Worm (Caenorhabditis elegans) whole organism, mixed stage, embryonic: Measurements from ENCODE around the gene lsy-2.

Experiments used
- blmp-1 ChIP-seq: fragments of 150-350 bp; optimal IDR thresholded peaks from 2 replicates; lab custom pipeline; 2014; ENCODE audit warnings: missing biosample characterization, missing genetic modification characterization
- ces-1 ChIP-seq: fragments of 150-350 bp; optimal IDR thresholded peaks from 2 replicates; lab custom pipeline; 2014; ENCODE audit warnings: missing biosample characterization, missing genetic modification reagents, missing genetic modification characterization
- cnd-1 ChIP-seq: fragments of 200-800 bp; sonication (Bioruptor generic); optimal IDR thresholded peaks from 2 replicates; lab custom pipeline; 2018; ENCODE audit warnings: mild to moderate bottlenecking, missing genetic modification characterization, missing compliant biosample characterization
- elt-1 ChIP-seq: sonication (generic microtip); optimal IDR thresholded peaks from 2 replicates; lab custom pipeline; 2017; ENCODE audit warnings: missing genetic modification characterization, mild to moderate bottlenecking, missing compliant biosample characterization, antibody characterized with exemption, moderate library complexity, borderline replicate concordance; ENCODE audit not compliant: insufficient read depth
- elt-3 ChIP-seq: fragments of 150-350 bp; optimal IDR thresholded peaks from 2 replicates; lab custom pipeline; 2014; ENCODE audit warnings: missing biosample characterization, missing genetic modification characterization
- ham-2 ChIP-seq: fragments of 200-800 bp; sonication (Bioruptor generic); optimal IDR thresholded peaks from 2 replicates; lab custom pipeline; 2018; ENCODE audit warnings: mild to moderate bottlenecking, missing genetic modification characterization, missing compliant biosample characterization
- lin-13 ChIP-seq: fragments of 150-350 bp; optimal IDR thresholded peaks from 2 replicates; lab custom pipeline; 2014; ENCODE audit warnings: missing biosample characterization, missing genetic modification characterization
- mls-2 ChIP-seq: sonication (generic microtip); optimal IDR thresholded peaks from 2 replicates; lab custom pipeline; 2016; ENCODE audit warnings: mild to moderate bottlenecking, missing genetic modification characterization, moderate library complexity, missing compliant biosample characterization
- nhr-76 ChIP-seq: sonication (generic microtip); optimal IDR thresholded peaks from 2 replicates; lab custom pipeline; 2017; ENCODE audit warnings: missing biosample characterization, missing genetic modification characterization
- snpc-4 ChIP-seq: fragments of 150-350 bp; optimal IDR thresholded peaks from 2 replicates; lab custom pipeline; 2014; ENCODE audit warnings: missing biosample characterization, missing genetic modification characterization
- sptf-1 ChIP-seq: sonication (generic microtip); optimal IDR thresholded peaks from 2 replicates; lab custom pipeline; 2017; ENCODE audit warnings: mild to moderate bottlenecking, missing genetic modification characterization, moderate library complexity, missing compliant biosample characterization
- tbx-8 ChIP-seq: fragments of 200-800 bp; sonication (Bioruptor generic); optimal IDR thresholded peaks from 2 replicates; lab custom pipeline; 2018; ENCODE audit warnings: mild to moderate bottlenecking, missing genetic modification characterization, moderate library complexity, missing compliant biosample characterization
- unc-120 ChIP-seq: sonication (generic microtip); optimal IDR thresholded peaks from 2 replicates; lab custom pipeline; 2017; ENCODE audit warnings: missing genetic modification characterization, missing compliant biosample characterization; ENCODE audit not compliant: poor library complexity, severe bottlenecking

ce11 chrX:2136937-2137336 lies 47.4 kb downstream of the lsy-2 start:
- TF ChIP-seq ces-1 (GFP tag; lab: Kevin White, UChicago) (peak; percentile 62), cnd-1 (no peak), blmp-1 (tag; lab: Kevin White, UChicago) (no peak), ham-2 (GFP tag; lab: Kevin White, UChicago) (no peak), snpc-4 (tag; lab: Kevin White, UChicago) (no peak), unc-120 (tag; lab: Kevin White, UChicago) (no peak), elt-3 (tag; lab: Kevin White, UChicago) (no peak), nhr-76 (tag; lab: Kevin White, UChicago) (no peak), mls-2 (no peak), elt-1 (tag; lab: Kevin White, UChicago) (no peak), lin-13 (tag; lab: Kevin White, UChicago) (no peak), tbx-8 (GFP tag; lab: Kevin White, UChicago) (no peak), sptf-1 (tag; lab: Kevin White, UChicago) (no peak)
